Worm (Caenorhabditis elegans): ENCODE data around the gene exos-9.
A peak's percentile ranks its signal among the peaks of the same experiment; 100 is the strongest.

The exos-9 gene

DNA sequence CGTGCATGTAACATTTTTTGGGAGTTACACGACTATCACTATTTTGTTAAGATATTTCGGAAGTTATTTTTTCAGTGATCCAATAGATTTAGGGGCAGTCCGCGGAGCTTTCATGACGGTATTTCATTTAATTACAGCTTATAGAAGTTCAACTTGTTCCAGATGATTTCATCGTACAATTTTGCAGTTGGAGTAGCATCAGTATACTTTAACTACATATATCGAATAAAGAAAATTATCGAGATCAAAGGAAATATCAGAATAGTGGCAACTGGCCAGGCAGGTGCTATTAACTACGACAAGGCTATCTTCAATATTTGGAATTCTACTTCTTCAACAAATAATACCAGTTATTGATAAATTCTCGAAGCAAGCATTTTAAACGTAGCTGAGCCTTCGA is 19.4 kb downstream of the exos-9 start:
- TF ChIP-seq tbx-8 (GFP tag; optimal IDR thresholded peaks at IDR 0.05) (no peak), ham-2 (GFP tag; optimal IDR thresholded peaks at IDR 0.05) (no peak), nhr-28 (tag; optimal IDR thresholded peaks at IDR 0.05) (no peak), nhr-237 (tag; optimal IDR thresholded peaks at IDR 0.05) (no peak)

DNA sequence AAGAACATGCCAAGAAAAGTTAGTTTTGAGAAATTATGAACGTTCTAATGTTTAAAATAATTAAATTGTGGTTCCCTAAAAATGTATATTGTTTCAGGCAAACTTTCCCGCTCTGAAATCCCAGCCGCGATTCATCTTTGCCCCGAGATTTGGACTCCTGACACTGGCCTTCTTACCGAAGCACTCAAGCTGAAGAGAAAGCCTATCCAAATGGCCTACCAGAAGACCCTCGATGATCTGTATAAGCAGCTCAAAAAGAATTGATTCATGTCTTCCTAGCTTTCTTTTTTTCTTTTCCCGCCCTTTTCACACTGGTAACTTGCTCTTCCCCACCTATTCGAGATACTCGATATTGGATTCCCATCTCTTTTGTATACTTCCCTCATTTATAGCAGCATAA is 27.8 kb downstream of the exos-9 start:
- TF ChIP-seq ceh-39 (tag; optimal IDR thresholded peaks at IDR 0.05) (no peak), mab-5 (tag; optimal IDR thresholded peaks at IDR 0.05) (no peak), lin-13 (tag; optimal IDR thresholded peaks at IDR 0.05) (no peak), blmp-1 (tag; optimal IDR thresholded peaks at IDR 0.05) (no peak), nhr-76 (tag; optimal IDR thresholded peaks at IDR 0.05) (no peak), drap-1 (GFP tag; optimal IDR thresholded peaks at IDR 0.05) (no peak), unc-120 (tag; optimal IDR thresholded peaks at IDR 0.05; ENCODE audit: poor library complexity, severe bottlenecking) (no peak), ztf-11 (tag; optimal IDR thresholded peaks at IDR 0.05) (no peak), unc-39 (tag; optimal IDR thresholded peaks at IDR 0.05) (no peak), mls-2 (tag; optimal IDR thresholded peaks at IDR 0.05) (no peak), flh-1 (GFP tag; optimal IDR thresholded peaks at IDR 0.05) (no peak), elt-3 (tag; optimal IDR thresholded peaks at IDR 0.05) (no peak), lsy-2 (tag; optimal IDR thresholded peaks at IDR 0.05) (no peak), unc-62 (GFP tag; optimal IDR thresholded peaks at IDR 0.05) (no peak), ceh-43 (GFP tag; optimal IDR thresholded peaks at IDR 0.05) (no peak)

DNA sequence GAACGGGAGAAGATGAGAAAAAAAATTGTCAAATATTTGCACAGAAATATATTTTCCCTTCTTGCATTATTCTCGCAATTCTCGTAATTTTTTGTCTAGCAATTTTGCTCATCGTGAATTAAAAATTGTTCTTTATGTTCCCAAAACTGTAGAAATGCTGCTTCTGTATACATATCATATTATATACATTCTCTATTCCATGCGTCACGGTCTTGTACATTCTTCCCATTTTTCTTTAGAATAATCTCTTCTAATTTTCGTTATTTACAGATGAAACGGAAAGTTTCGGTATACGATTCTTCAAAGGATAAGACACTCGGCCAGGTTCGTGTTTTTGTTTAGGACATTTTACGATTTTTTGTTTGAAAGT is 30.3 kb downstream of the exos-9 start, which contains the start of gene acs-4:
Gene acs-4 (plus strand): TSS at position 271 of the 370 bp plus-strand sequence.
- TF ChIP-seq M03D4.4 (tag; optimal IDR thresholded peaks at IDR 0.05) (no peak), ceh-39 (tag; optimal IDR thresholded peaks at IDR 0.05) (no peak), unc-62 (GFP tag; optimal IDR thresholded peaks at IDR 0.05) (no peak), elt-3 (tag; optimal IDR thresholded peaks at IDR 0.05) (no peak), ceh-43 (GFP tag; optimal IDR thresholded peaks at IDR 0.05) (no peak), unc-120 (tag; optimal IDR thresholded peaks at IDR 0.05; ENCODE audit: poor library complexity, severe bottlenecking) (no peak), ces-1 (GFP tag; optimal IDR thresholded peaks at IDR 0.05) (no peak), nhr-76 (tag; optimal IDR thresholded peaks at IDR 0.05) (no peak), elt-1 (tag; optimal IDR thresholded peaks at IDR 0.05; ENCODE audit: borderline replicate concordance, insufficient read depth) (no peak), mep-1 (tag; optimal IDR thresholded peaks at IDR 0.05) (no peak), drap-1 (GFP tag; optimal IDR thresholded peaks at IDR 0.05) (no peak), nhr-28 (tag; optimal IDR thresholded peaks at IDR 0.05) (no peak), mls-2 (tag; optimal IDR thresholded peaks at IDR 0.05) (no peak), cnd-1 (tag; optimal IDR thresholded peaks at IDR 0.05) (no peak), tbx-8 (GFP tag; optimal IDR thresholded peaks at IDR 0.05) (no peak), nhr-2 (tag; optimal IDR thresholded peaks at IDR 0.05) (no peak), ceh-83 (GFP tag; optimal IDR thresholded peaks at IDR 0.05) (no peak), zip-8 (tag; optimal IDR thresholded peaks at IDR 0.05) (no peak)

DNA sequence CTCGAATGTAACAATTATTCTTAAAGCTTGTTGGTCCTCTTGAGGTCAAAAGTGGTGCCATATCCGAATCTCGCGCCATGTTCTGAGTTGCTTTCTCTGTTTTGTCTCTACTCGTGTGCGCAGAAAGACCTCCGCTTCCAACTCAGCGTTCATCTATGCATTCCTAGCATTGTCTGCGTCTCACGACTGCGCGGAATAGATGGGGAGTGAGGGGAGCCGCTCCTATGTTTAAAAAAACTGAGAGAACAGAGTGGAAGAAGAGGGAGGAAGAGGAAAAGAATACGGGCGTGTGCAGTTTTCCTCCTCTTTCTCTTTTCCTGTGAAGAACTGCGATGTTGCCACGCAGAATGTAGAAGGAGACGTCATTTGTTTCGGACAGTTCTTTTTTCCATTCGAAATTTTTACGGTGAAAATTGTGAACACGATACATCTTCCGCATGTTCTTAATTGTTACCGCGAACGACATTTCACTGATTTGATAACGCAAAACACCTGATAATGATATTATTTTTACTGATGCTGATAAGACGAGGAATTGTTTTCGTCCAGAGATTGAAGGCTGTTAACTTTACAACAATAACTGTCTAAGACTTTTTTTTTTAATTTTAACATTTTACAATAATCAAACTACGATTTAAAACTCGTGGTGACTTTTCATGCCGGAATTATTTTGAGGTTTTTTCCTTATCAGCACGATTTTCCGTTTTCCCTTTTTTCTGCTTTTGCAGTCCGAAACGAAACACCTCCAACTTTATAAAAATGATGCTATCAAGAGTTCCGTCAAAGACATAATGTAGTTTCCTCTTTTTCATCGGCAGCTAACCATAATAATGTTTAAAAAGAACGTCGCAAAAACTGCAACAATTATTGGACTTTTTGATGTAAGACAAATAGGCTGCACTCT is 31.0 kb downstream of the exos-9 start:
- TF ChIP-seq pha-4 (tag; optimal IDR thresholded peaks at IDR 0.05): no peak
- TF ChIP-seq flh-1 (GFP tag; optimal IDR thresholded peaks at IDR 0.05): no peak
- TF ChIP-seq elt-3 (tag; optimal IDR thresholded peaks at IDR 0.05): no peak
- TF ChIP-seq ceh-43 (GFP tag; optimal IDR thresholded peaks at IDR 0.05): no peak
- no peak for TF ChIP-seq ces-1 (GFP tag; optimal IDR thresholded peaks at IDR 0.05)
- TF ChIP-seq sem-2 (GFP tag; optimal IDR thresholded peaks at IDR 0.05): no peak
- TF ChIP-seq M03D4.4 (tag; optimal IDR thresholded peaks at IDR 0.05): no peak
- TF ChIP-seq mab-5 (tag; optimal IDR thresholded peaks at IDR 0.05): no peak
- TF ChIP-seq tbx-8 (GFP tag; optimal IDR thresholded peaks at IDR 0.05): no peak
- no peak for TF ChIP-seq elt-1 (tag; optimal IDR thresholded peaks at IDR 0.05; ENCODE audit: borderline replicate concordance, insufficient read depth)
- peak; percentile 6 for TF ChIP-seq nhr-237 (tag; optimal IDR thresholded peaks at IDR 0.05)
- TF ChIP-seq nhr-76 (tag; optimal IDR thresholded peaks at IDR 0.05): no peak
- no peak for TF ChIP-seq mls-2 (tag; optimal IDR thresholded peaks at IDR 0.05)
- peak; percentile 11 for TF ChIP-seq drap-1 (GFP tag; optimal IDR thresholded peaks at IDR 0.05)
- no peak for TF ChIP-seq cnd-1 (tag; optimal IDR thresholded peaks at IDR 0.05)

DNA sequence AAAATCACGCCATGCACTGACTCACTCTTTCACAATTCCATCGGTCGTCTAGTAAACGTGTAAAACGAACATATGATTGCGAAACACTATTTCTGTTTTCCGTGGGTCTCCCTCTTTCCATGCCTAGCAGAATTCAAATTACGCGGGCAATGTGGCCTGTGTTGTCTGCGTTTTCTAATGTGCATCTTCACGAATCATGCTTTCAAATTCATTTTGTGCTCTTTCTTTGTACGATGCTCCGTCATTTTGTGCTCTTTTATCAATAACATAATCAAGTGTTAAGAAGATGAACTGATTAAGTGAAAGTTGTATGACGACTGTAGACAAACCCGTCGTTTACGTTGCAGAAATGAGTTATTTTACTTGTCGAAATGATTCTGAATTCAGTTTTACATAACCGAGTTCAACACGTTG is 32.0 kb downstream of the exos-9 start:
- TF ChIP-seq pha-4 (tag; optimal IDR thresholded peaks at IDR 0.05) (no peak), ces-1 (GFP tag; optimal IDR thresholded peaks at IDR 0.05) (peak; percentile 10)
